Worm (Caenorhabditis elegans) whole organism, mixed stage, embryonic: ENCODE data around the gene rpc-11.

Source experiments
- M03D4.4 ChIP-seq: sonication (generic microtip); optimal IDR thresholded peaks from 2 replicates; lab custom pipeline; 2017; ENCODE audit warnings: mild to moderate bottlenecking, missing genetic modification characterization, missing compliant biosample characterization
- ceh-39 ChIP-seq: fragments of 150-350 bp; optimal IDR thresholded peaks from 2 replicates; lab custom pipeline; 2014; ENCODE audit warnings: missing biosample characterization, missing genetic modification characterization
- ceh-83 ChIP-seq: fragments of 200-800 bp; sonication (Bioruptor generic); optimal IDR thresholded peaks from 2 replicates; lab custom pipeline; 2018; ENCODE audit warnings: mild to moderate bottlenecking, missing genetic modification characterization, missing compliant biosample characterization
- ces-1 ChIP-seq: fragments of 150-350 bp; optimal IDR thresholded peaks from 2 replicates; lab custom pipeline; 2014; ENCODE audit warnings: missing biosample characterization, missing genetic modification reagents, missing genetic modification characterization
- cnd-1 ChIP-seq: fragments of 200-800 bp; sonication (Bioruptor generic); optimal IDR thresholded peaks from 2 replicates; lab custom pipeline; 2018; ENCODE audit warnings: mild to moderate bottlenecking, missing genetic modification characterization, missing compliant biosample characterization
- drap-1 ChIP-seq: fragments of 200-800 bp; sonication (Bioruptor generic); optimal IDR thresholded peaks from 3 replicates; lab custom pipeline; 2018; ENCODE audit warnings: mild to moderate bottlenecking, missing genetic modification characterization, missing compliant biosample characterization
- elt-1 ChIP-seq: sonication (generic microtip); optimal IDR thresholded peaks from 2 replicates; lab custom pipeline; 2017; ENCODE audit warnings: missing genetic modification characterization, mild to moderate bottlenecking, missing compliant biosample characterization, antibody characterized with exemption, moderate library complexity, borderline replicate concordance; ENCODE audit not compliant: insufficient read depth
- elt-3 ChIP-seq: fragments of 150-350 bp; optimal IDR thresholded peaks from 2 replicates; lab custom pipeline; 2014; ENCODE audit warnings: missing biosample characterization, missing genetic modification characterization
- flh-1 ChIP-seq: fragments of 200-800 bp; sonication (Bioruptor generic); optimal IDR thresholded peaks from 2 replicates; lab custom pipeline; 2018; ENCODE audit warnings: mild to moderate bottlenecking, missing genetic modification characterization, moderate library complexity, missing compliant biosample characterization
- ham-2 ChIP-seq: fragments of 200-800 bp; sonication (Bioruptor generic); optimal IDR thresholded peaks from 2 replicates; lab custom pipeline; 2018; ENCODE audit warnings: mild to moderate bottlenecking, missing genetic modification characterization, missing compliant biosample characterization
- hlh-1 ChIP-seq: fragments of 150-350 bp; optimal IDR thresholded peaks from 2 replicates; lab custom pipeline; 2014; ENCODE audit warnings: missing biosample characterization, missing genetic modification reagents, missing genetic modification characterization
- lin-13 ChIP-seq: fragments of 150-350 bp; optimal IDR thresholded peaks from 2 replicates; lab custom pipeline; 2014; ENCODE audit warnings: missing biosample characterization, missing genetic modification characterization
- lin-32 ChIP-seq: fragments of 200-800 bp; sonication (Bioruptor generic); optimal IDR thresholded peaks from 2 replicates; lab custom pipeline; 2018; ENCODE audit warnings: mild to moderate bottlenecking, missing genetic modification characterization, missing compliant biosample characterization
- lsy-2 ChIP-seq: fragments of 150-350 bp; optimal IDR thresholded peaks from 2 replicates; lab custom pipeline; 2014; ENCODE audit warnings: missing biosample characterization, missing genetic modification characterization
- mab-5 ChIP-seq: fragments of 150-350 bp; optimal IDR thresholded peaks from 2 replicates; lab custom pipeline; 2014; ENCODE audit warnings: missing biosample characterization, missing genetic modification characterization
- mep-1 ChIP-seq: fragments of 150-350 bp; optimal IDR thresholded peaks from 2 replicates; lab custom pipeline; 2017; ENCODE audit warnings: missing biosample characterization, missing genetic modification reagents, missing genetic modification characterization, inconsistent platforms
- mls-2 ChIP-seq: sonication (generic microtip); optimal IDR thresholded peaks from 2 replicates; lab custom pipeline; 2016; ENCODE audit warnings: mild to moderate bottlenecking, missing genetic modification characterization, moderate library complexity, missing compliant biosample characterization
- nhr-12 ChIP-seq: fragments of 150-350 bp; optimal IDR thresholded peaks from 2 replicates; lab custom pipeline; 2014; ENCODE audit warnings: missing biosample characterization, missing genetic modification characterization
- nhr-2 ChIP-seq: fragments of 150-350 bp; optimal IDR thresholded peaks from 2 replicates; lab custom pipeline; 2014; ENCODE audit warnings: missing biosample characterization, missing genetic modification characterization
- nhr-237 ChIP-seq: fragments of 150-350 bp; optimal IDR thresholded peaks from 2 replicates; lab custom pipeline; 2014; ENCODE audit warnings: missing biosample characterization, missing genetic modification characterization
- nhr-76 ChIP-seq: sonication (generic microtip); optimal IDR thresholded peaks from 2 replicates; lab custom pipeline; 2017; ENCODE audit warnings: missing biosample characterization, missing genetic modification characterization
- pha-4 ChIP-seq: fragments of 150-350 bp; optimal IDR thresholded peaks from 2 replicates; lab custom pipeline; 2018; ENCODE audit warnings: missing biosample characterization, missing genetic modification reagents, missing genetic modification characterization
- sem-2 ChIP-seq: fragments of 200-800 bp; sonication (Bioruptor generic); optimal IDR thresholded peaks from 2 replicates; lab custom pipeline; 2018; ENCODE audit warnings: mild to moderate bottlenecking, missing genetic modification characterization, missing compliant biosample characterization
- snpc-4 ChIP-seq: fragments of 150-350 bp; optimal IDR thresholded peaks from 2 replicates; lab custom pipeline; 2014; ENCODE audit warnings: missing biosample characterization, missing genetic modification characterization
- sptf-1 ChIP-seq: sonication (generic microtip); optimal IDR thresholded peaks from 2 replicates; lab custom pipeline; 2017; ENCODE audit warnings: mild to moderate bottlenecking, missing genetic modification characterization, moderate library complexity, missing compliant biosample characterization
- tbx-8 ChIP-seq: fragments of 200-800 bp; sonication (Bioruptor generic); optimal IDR thresholded peaks from 2 replicates; lab custom pipeline; 2018; ENCODE audit warnings: mild to moderate bottlenecking, missing genetic modification characterization, moderate library complexity, missing compliant biosample characterization
- unc-120 ChIP-seq: sonication (generic microtip); optimal IDR thresholded peaks from 2 replicates; lab custom pipeline; 2017; ENCODE audit warnings: missing genetic modification characterization, missing compliant biosample characterization; ENCODE audit not compliant: poor library complexity, severe bottlenecking
- unc-62 ChIP-seq: fragments of 150-350 bp; optimal IDR thresholded peaks from 2 replicates; lab custom pipeline; 2014; ENCODE audit warnings: missing biosample characterization, missing genetic modification reagents, missing genetic modification characterization
- zip-8 ChIP-seq: fragments of 150-350 bp; optimal IDR thresholded peaks from 2 replicates; lab custom pipeline; 2014; ENCODE audit warnings: missing biosample characterization, missing genetic modification characterization
- ztf-11 ChIP-seq: fragments of 150-350 bp; optimal IDR thresholded peaks from 2 replicates; lab custom pipeline; 2014; ENCODE audit warnings: missing biosample characterization, missing genetic modification characterization

rpc-11 gene

ce11 chrIV:1420603-1421002 lies 10.8 kb upstream of the rpc-11 start, which contains the start of gene jtr-1:
Gene jtr-1, plus strand, starts transcription at chrIV:1420929.
- no peak for TF ChIP-seq nhr-76 (tag; lab: Kevin White, UChicago)
- TF ChIP-seq unc-62 (GFP tag; lab: Kevin White, UChicago): no peak
- no peak for TF ChIP-seq unc-120 (tag; lab: Kevin White, UChicago)
- TF ChIP-seq zip-8 (tag; lab: Kevin White, UChicago): no peak
- no peak for TF ChIP-seq elt-3 (tag; lab: Kevin White, UChicago)
- TF ChIP-seq lin-13 (tag; lab: Kevin White, UChicago): no peak
- TF ChIP-seq tbx-8 (GFP tag; lab: Kevin White, UChicago): no peak
- no peak for TF ChIP-seq flh-1 (GFP tag; lab: Kevin White, UChicago)
- no peak for TF ChIP-seq drap-1
- no peak for TF ChIP-seq ceh-39 (tag; lab: Kevin White, UChicago)
- TF ChIP-seq ces-1 (GFP tag; lab: Kevin White, UChicago): no peak

ce11 chrIV:1419795-1420509 lies 10.1 kb upstream of the rpc-11 start, which contains the start of gene Y77E11A.7:
Gene Y77E11A.7, minus strand, starts transcription at chrIV:1419849.
- peak; percentile 10 for TF ChIP-seq mab-5 (tag; lab: Kevin White, UChicago)
- peak; percentile 95 for TF ChIP-seq nhr-237 (tag; lab: Kevin White, UChicago)
- TF ChIP-seq mls-2 (tag; lab: Kevin White, UChicago): peak; percentile 29
- peak; percentile 85 for TF ChIP-seq lsy-2 (tag; lab: Kevin White, UChicago)
- peak; percentile 97 for TF ChIP-seq mep-1 (tag; lab: Kevin White, UChicago)
- TF ChIP-seq cnd-1 (tag; lab: Kevin White, UChicago): no peak
- TF ChIP-seq pha-4 (tag; lab: Kevin White, UChicago): peak; percentile 86
- TF ChIP-seq ham-2 (GFP tag; lab: Kevin White, UChicago): peak; percentile 15
- TF ChIP-seq hlh-1 (tag; lab: Kevin White, UChicago): peak; percentile 34
- TF ChIP-seq sptf-1 (tag; lab: Kevin White, UChicago): peak; percentile 80
- no peak for TF ChIP-seq tbx-8 (GFP tag; lab: Kevin White, UChicago)
- peak; percentile 86 for TF ChIP-seq lin-13 (tag; lab: Kevin White, UChicago)
- TF ChIP-seq flh-1 (GFP tag; lab: Kevin White, UChicago): peak; percentile 3
- no peak for TF ChIP-seq zip-8 (tag; lab: Kevin White, UChicago)
- TF ChIP-seq elt-1 (tag; lab: Kevin White, UChicago): no peak
- TF ChIP-seq M03D4.4 (tag; lab: Kevin White, UChicago): peak; percentile 23
- TF ChIP-seq nhr-12 (tag; lab: Kevin White, UChicago): no peak
- peak; percentile 67 for TF ChIP-seq unc-62 (GFP tag; lab: Kevin White, UChicago)
- TF ChIP-seq unc-120 (tag; lab: Kevin White, UChicago): peak; percentile 72
- peak; percentile 43 for TF ChIP-seq lin-32 (GFP tag; lab: Kevin White, UChicago)
- peak; percentile 81 for TF ChIP-seq ces-1 (GFP tag; lab: Kevin White, UChicago)
- TF ChIP-seq ceh-39 (tag; lab: Kevin White, UChicago): peak; percentile 90
- no peak for TF ChIP-seq snpc-4 (tag; lab: Kevin White, UChicago)
- TF ChIP-seq drap-1: peak; percentile 63
- no peak for TF ChIP-seq ceh-83

- TF ChIP-seq ces-1 (GFP tag; lab: Kevin White, UChicago) (peak; percentile 0), sptf-1 (tag; lab: Kevin White, UChicago) (no peak)
- TF ChIP-seq, all 35 proteins: peak for 1
Observed at ce11 chrIV:1408718-1409117, 1.1 kb downstream of the rpc-11 start.

DNA sequence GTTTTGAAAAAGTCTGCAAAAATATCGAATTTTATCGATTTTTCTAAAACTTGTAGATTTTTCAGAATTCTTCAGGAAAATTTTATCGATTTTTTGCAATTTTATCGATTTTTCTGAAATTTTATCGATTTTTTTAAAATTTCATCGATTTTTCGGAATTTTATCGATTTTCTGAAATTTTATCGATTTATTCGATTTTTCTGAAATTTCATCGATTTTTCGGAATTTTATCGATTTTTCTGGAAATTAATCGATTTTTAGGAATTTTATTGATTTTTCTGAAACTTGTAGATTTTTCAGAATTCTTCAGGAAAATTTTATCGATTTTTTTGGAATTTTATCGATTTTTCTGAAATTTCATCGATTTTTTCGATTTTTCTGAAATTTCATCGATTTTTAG lies 1.7 kb downstream of the rpc-11 start:
- TF ChIP-seq ceh-39 (tag; lab: Kevin White, UChicago) (peak; percentile 6), ces-1 (GFP tag; lab: Kevin White, UChicago) (peak; percentile 9), elt-1 (tag; lab: Kevin White, UChicago) (no peak), sem-2 (GFP tag; lab: Kevin White, UChicago) (no peak), unc-120 (tag; lab: Kevin White, UChicago) (no peak), nhr-76 (tag; lab: Kevin White, UChicago) (no peak)

- TF ChIP-seq ztf-11 (tag; lab: Kevin White, UChicago) (no peak), nhr-2 (no peak)
Observed at ce11 chrIV:1407507-1407906, 2.3 kb downstream of the rpc-11 start.
